Worm (Caenorhabditis elegans) whole organism, midembryonic: ENCODE data around the gene Y53C12A.11.

ENCODE experiments used
- T22C8.4 ChIP-seq: fragments of 200-800 bp; sonication (Bioruptor generic); IDR thresholded peaks from 2 replicates; pipeline ENCODE4 v1.3.6; 2022; ENCODE audit warnings: missing genetic modification characterization, missing compliant biosample characterization
- cog-1 ChIP-seq: sonication (generic microtip); optimal IDR thresholded peaks from 2 replicates; lab custom pipeline; 2016; ENCODE audit warnings: missing genetic modification characterization, missing compliant biosample characterization
- flt-1 ChIP-seq: fragments of 200-800 bp; sonication (Bioruptor generic); IDR thresholded peaks from 2 replicates; pipeline ENCODE4 v1.3.6; 2022; ENCODE audit warnings: missing genetic modification characterization, missing compliant biosample characterization
- klf-2 ChIP-seq: fragments of 200-800 bp; sonication (Bioruptor generic); conservative IDR thresholded peaks from 2 replicates; pipeline ENCODE4 v1.3.6; 2022; ENCODE audit warnings: missing genetic modification reagents, missing genetic modification characterization, missing compliant biosample characterization
- med-1 ChIP-seq: sonication (generic microtip); optimal IDR thresholded peaks from 2 replicates; lab custom pipeline; 2017; ENCODE audit warnings: missing genetic modification characterization, mild to moderate bottlenecking, missing compliant biosample characterization, antibody characterized with exemption, missing genetic modification reagents; ENCODE audit not compliant: insufficient read depth
- ref-1 ChIP-seq: fragments of 200-800 bp; sonication (Bioruptor generic); conservative IDR thresholded peaks from 2 replicates; pipeline ENCODE4 v1.3.6; 2022; ENCODE audit warnings: missing genetic modification reagents, missing genetic modification characterization, missing compliant biosample characterization
- tab-1 ChIP-seq: fragments of 200-800 bp; sonication (Bioruptor generic); IDR thresholded peaks from 2 replicates; pipeline ENCODE4 v1.3.6; 2022; ENCODE audit warnings: missing genetic modification characterization, missing compliant biosample characterization
- ztf-23 ChIP-seq: fragments of 200-800 bp; sonication (Bioruptor generic); IDR thresholded peaks from 2 replicates; pipeline ENCODE4 v1.3.6; 2022; ENCODE audit warnings: missing genetic modification reagents, missing genetic modification characterization, missing compliant biosample characterization
- ztf-29 ChIP-seq: fragments of 200-800 bp; sonication (Bioruptor generic); IDR thresholded peaks from 2 replicates; pipeline ENCODE4 v1.3.6; 2022; ENCODE audit warnings: missing genetic modification reagents, missing genetic modification characterization, missing compliant biosample characterization

Y53C12A.11 gene

ce11 chrII:9725056-9725455, 6.6 kb upstream of the Y53C12A.11 start:
- TF ChIP-seq med-1 (GFP tag; lab: Kevin White, UChicago) (no peak), klf-2 (GFP tag; lab: Robert Waterston, UW) (no peak), T22C8.4 (GFP tag; lab: Robert Waterston, UW) (no peak), ztf-29 (GFP tag; lab: Robert Waterston, UW) (no peak), ztf-23 (GFP tag; lab: Robert Waterston, UW) (no peak), flt-1 (no peak), ref-1 (GFP tag; lab: Robert Waterston, UW) (no peak), cog-1 (tag; lab: Kevin White, UChicago) (no peak), tab-1 (no peak)

DNA sequence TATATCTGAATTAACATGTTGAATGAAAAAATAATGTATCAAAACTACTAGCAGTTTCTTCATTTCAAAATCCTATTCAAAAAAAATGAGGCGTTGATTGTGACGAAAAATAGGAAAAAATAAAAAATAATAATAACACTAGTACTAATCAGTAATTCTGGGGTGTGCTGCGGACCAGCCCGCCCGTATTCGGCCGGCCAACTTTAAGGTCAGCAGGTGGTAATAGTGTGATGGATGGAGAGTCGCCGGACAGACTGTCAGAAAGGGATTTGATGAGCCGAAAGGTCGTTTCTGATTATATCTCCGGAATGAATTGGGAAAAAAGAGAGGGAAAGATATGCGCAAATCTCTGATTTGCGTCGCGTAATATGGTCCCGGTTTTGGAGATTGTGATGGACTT, 6.0 kb upstream of the Y53C12A.11 start, which contains the start of gene cutl-2:
TSS of gene cutl-2 (minus strand) at position 210 of the 400 bp plus-strand sequence.
- TF ChIP-seq flt-1 (no peak), klf-2 (GFP tag; lab: Robert Waterston, UW) (no peak), cog-1 (tag; lab: Kevin White, UChicago) (no peak), T22C8.4 (GFP tag; lab: Robert Waterston, UW) (no peak), ztf-23 (GFP tag; lab: Robert Waterston, UW) (no peak), ref-1 (GFP tag; lab: Robert Waterston, UW) (no peak), tab-1 (no peak), ztf-29 (GFP tag; lab: Robert Waterston, UW) (no peak), med-1 (GFP tag; lab: Kevin White, UChicago) (no peak)

DNA sequence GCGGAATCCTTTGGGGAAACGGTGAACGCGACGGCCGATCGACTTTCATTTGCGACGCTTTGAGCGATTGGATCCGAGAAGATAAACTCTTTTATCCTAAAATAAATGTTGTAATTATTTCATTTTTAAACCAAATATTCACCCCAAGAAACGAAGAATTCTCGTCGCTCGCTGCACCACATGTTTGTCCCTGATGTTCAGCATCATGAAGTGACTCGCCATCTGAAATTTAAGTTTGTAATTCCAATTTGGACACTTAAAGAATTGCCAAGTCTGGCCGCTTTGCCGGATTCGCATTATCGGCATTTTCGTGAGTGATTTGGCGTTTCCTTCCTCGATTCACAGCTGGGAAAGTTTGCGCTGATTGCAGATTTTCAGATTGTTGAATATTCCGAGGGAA, 594 bp downstream of the Y53C12A.11 start, which contains the start of gene Y53C12A.6:
TSS of gene Y53C12A.6 (minus strand) at position 101 of the 400 bp plus-strand sequence.
- TF ChIP-seq ref-1 (GFP tag; lab: Robert Waterston, UW) = no peak
- no peak for TF ChIP-seq ztf-23 (GFP tag; lab: Robert Waterston, UW)
- no peak for TF ChIP-seq med-1 (GFP tag; lab: Kevin White, UChicago)
- TF ChIP-seq ztf-29 (GFP tag; lab: Robert Waterston, UW) = no peak
- TF ChIP-seq tab-1 = no peak
- TF ChIP-seq flt-1 = no peak

- no peak for TF ChIP-seq tab-1
- 0 out of 2 replicates have a peak, but pooled peaks have one; percentile 17 for TF ChIP-seq flt-1
- TF ChIP-seq T22C8.4 (GFP tag; lab: Robert Waterston, UW) = 0 out of 2 replicates have a peak, but pooled peaks have one; percentile 23
- peak; percentile 80 for TF ChIP-seq cog-1 (tag; lab: Kevin White, UChicago)
These were observed 2.0 kb downstream of the Y53C12A.11 start, which contains the start of gene wee-1.3 for ce11 chrII:9716417-9717039. TSS of gene wee-1.3 (minus strand) at chrII:9716467.

- TF ChIP-seq tab-1 = peak; percentile 34; the same call in 1 of the 2 replicates
- no peak for TF ChIP-seq med-1 (GFP tag; lab: Kevin White, UChicago)
These were observed 5.4 kb downstream of the Y53C12A.11 start for ce11 chrII:9713083-9713482.

DNA sequence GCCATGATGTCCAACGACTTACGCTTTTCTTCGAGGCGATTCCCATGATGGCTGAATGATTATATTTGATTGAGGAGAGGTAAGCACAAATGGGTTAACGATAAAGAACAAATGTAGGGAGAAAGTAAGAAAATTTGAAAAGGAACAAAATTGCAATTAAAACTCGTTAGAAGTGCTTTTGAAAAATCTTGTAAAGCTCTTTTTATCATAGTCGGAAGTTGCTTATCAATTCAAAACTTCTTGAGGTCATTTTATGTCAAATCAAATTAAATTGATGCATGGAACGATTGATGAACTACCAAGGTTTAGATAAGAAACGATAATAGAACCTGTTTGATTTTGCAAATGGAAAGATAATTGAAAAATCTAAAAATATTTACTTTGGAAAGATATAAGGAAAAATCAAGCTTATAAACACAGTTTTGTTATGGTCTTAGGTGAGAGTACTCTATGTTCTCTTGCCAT, 9.6 kb downstream of the Y53C12A.11 start, which contains the start of gene glt-5:
TSS of gene glt-5 (minus strand) at position 51 of the 465 bp plus-strand sequence.
- TF ChIP-seq tab-1 (no peak), med-1 (GFP tag; lab: Kevin White, UChicago) (no peak), T22C8.4 (GFP tag; lab: Robert Waterston, UW) (no peak), ref-1 (GFP tag; lab: Robert Waterston, UW) (no peak), cog-1 (tag; lab: Kevin White, UChicago) (no peak), flt-1 (no peak), klf-2 (GFP tag; lab: Robert Waterston, UW) (no peak), ztf-29 (GFP tag; lab: Robert Waterston, UW) (no peak), ztf-23 (GFP tag; lab: Robert Waterston, UW) (no peak)

- TF ChIP-seq med-1 (GFP tag; lab: Kevin White, UChicago) = no peak
- no peak for TF ChIP-seq ref-1 (GFP tag; lab: Robert Waterston, UW)
- no peak for TF ChIP-seq ztf-29 (GFP tag; lab: Robert Waterston, UW)
- TF ChIP-seq cog-1 (tag; lab: Kevin White, UChicago) = peak; percentile 23
- no peak for TF ChIP-seq T22C8.4 (GFP tag; lab: Robert Waterston, UW)
- TF ChIP-seq tab-1 = no peak
- no peak for TF ChIP-seq klf-2 (GFP tag; lab: Robert Waterston, UW)
- TF ChIP-seq flt-1 = no peak
- TF ChIP-seq ztf-23 (GFP tag; lab: Robert Waterston, UW) = 0 out of 2 replicates have a peak, but pooled peaks have one; percentile 7
These were observed 12.3 kb downstream of the Y53C12A.11 start, which contains the start of gene Y53C12A.3 for ce11 chrII:9706207-9706606. TSS of gene Y53C12A.3 (minus strand) at chrII:9706240.

DNA sequence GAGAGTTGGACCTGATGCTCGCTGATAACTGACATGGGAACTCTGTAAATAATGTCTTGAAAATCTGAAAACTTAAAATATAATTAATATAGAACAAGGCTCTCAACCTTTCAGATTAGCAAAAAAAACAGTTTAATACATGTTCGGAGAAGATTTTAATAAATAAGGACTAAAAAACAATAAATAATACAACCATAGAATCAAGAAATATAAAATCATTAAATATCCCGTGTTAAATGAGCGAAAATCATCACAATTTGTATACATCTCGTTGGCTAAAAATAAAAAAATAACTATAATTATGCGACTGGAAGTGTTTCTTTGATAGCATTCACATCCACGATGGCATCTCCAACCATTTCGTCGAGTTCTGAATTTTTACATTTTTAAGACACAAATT, 13.8 kb downstream of the Y53C12A.11 start, which contains the start of gene Y53C12A.10:
TSS of gene Y53C12A.10 (minus strand) at position 101 of the 400 bp plus-strand sequence.
- TF ChIP-seq ztf-23 (GFP tag; lab: Robert Waterston, UW) = no peak
- no peak for TF ChIP-seq ref-1 (GFP tag; lab: Robert Waterston, UW)
- TF ChIP-seq cog-1 (tag; lab: Kevin White, UChicago) = no peak
- TF ChIP-seq ztf-29 (GFP tag; lab: Robert Waterston, UW) = no peak
- no peak for TF ChIP-seq med-1 (GFP tag; lab: Kevin White, UChicago)

- TF ChIP-seq klf-2 (GFP tag; lab: Robert Waterston, UW) (no peak), ztf-23 (GFP tag; lab: Robert Waterston, UW) (no peak), ztf-29 (GFP tag; lab: Robert Waterston, UW) (no peak), flt-1 (no peak), med-1 (GFP tag; lab: Kevin White, UChicago) (no peak), ref-1 (GFP tag; lab: Robert Waterston, UW) (no peak)
These were observed 14.9 kb downstream of the Y53C12A.11 start, which contains the start of gene mop-25.2 for ce11 chrII:9703601-9704000. TSS of gene mop-25.2 (minus strand) at chrII:9703701.
